Fruit fly (Drosophila melanogaster): ENCODE results near the gene CG4438.

DNA sequence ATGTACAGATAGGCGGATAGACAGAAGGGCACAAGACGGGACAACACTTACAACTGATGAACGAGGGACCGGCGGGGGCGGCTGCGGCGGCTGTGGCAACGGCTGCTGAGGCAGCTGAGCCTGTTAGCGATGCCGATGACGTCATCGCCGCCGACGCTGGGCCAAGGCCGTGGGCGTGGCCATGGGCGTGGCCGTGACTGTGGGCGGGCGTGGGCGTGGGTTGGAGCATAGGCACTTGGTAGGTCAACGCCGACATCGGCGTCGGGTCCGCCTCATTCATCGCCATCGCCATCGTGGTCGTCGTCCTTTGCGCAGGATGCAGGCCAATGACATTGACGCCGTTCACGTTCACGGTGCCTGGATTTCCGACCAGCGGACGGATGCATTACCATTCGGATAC, 20.0 kb downstream of the CG4438 start:
- no peak for TF ChIP-seq CG6792 (GFP tag; optimal IDR thresholded peaks at IDR 0.05)
- TF ChIP-seq OdsH (GFP tag; optimal IDR thresholded peaks at IDR 0.05): no peak
- TF ChIP-seq CG6854 (GFP tag; optimal IDR thresholded peaks at IDR 0.05): no peak
- no peak for TF ChIP-seq CG11762 (GFP tag; optimal IDR thresholded peaks at IDR 0.05; ENCODE audit: insufficient read depth)
- TF ChIP-seq Eip78C (GFP tag): no peak
- no peak for TF ChIP-seq Ets21C (GFP tag; optimal IDR thresholded peaks at IDR 0.05)
- no peak for TF ChIP-seq spab (GFP tag; optimal IDR thresholded peaks at IDR 0.05)
- TF ChIP-seq CG9139 (GFP tag; optimal IDR thresholded peaks at IDR 0.05): no peak
